Fruit fly (Drosophila melanogaster): ENCODE data around the gene Send2.

The Send2 gene

dm6 chr2L:14355852-14356174 lies 9.3 kb upstream of the Send2 start:
- no peak for TF ChIP-seq Myc (optimal IDR thresholded peaks at IDR 0.05)
- TF ChIP-seq fru (GFP tag; optimal IDR thresholded peaks at IDR 0.05) = peak; percentile 24

- peak; percentile 62 for TF ChIP-seq woc (GFP tag; optimal IDR thresholded peaks at IDR 0.05)
- TF ChIP-seq N (GFP tag; optimal IDR thresholded peaks at IDR 0.05) = no peak
- TF ChIP-seq lola (GFP tag; optimal IDR thresholded peaks at IDR 0.05) = no peak
- TF ChIP-seq sage (GFP tag; optimal IDR thresholded peaks at IDR 0.05) = peak; percentile 65
- TF ChIP-seq Jra (GFP tag; optimal IDR thresholded peaks at IDR 0.05) = peak; percentile 60
- peak; percentile 20 for TF ChIP-seq CG32264 (GFP tag; optimal IDR thresholded peaks at IDR 0.05)
- TF ChIP-seq fru (GFP tag; optimal IDR thresholded peaks at IDR 0.05) = peak; percentile 84
- TF ChIP-seq pan (optimal IDR thresholded peaks at IDR 0.05) = no peak
- TF ChIP-seq Hr78 (GFP tag; optimal IDR thresholded peaks at IDR 0.05) = no peak
- peak; percentile 20 for TF ChIP-seq Hr83 (GFP tag; optimal IDR thresholded peaks at IDR 0.05; ENCODE audit: poor library complexity, severe bottlenecking)
- TF ChIP-seq usp (GFP tag; optimal IDR thresholded peaks at IDR 0.05) = no peak
- TF ChIP-seq dmrt93B (GFP tag; optimal IDR thresholded peaks at IDR 0.05) = peak; percentile 42
- no peak for TF ChIP-seq dl (GFP tag; optimal IDR thresholded peaks at IDR 0.05; ENCODE audit: insufficient read depth in 1 of 2, partially characterized antibody in 2 of 2)
- no peak for TF ChIP-seq dsf (GFP tag; optimal IDR thresholded peaks at IDR 0.05; ENCODE audit: borderline replicate concordance)
- no peak for TF ChIP-seq Dif (GFP tag; optimal IDR thresholded peaks at IDR 0.05; ENCODE audit: partially characterized antibody)
- TF ChIP-seq h (GFP tag; optimal IDR thresholded peaks at IDR 0.05) = peak; percentile 69
- TF ChIP-seq jim (GFP tag; optimal IDR thresholded peaks at IDR 0.05) = no peak
- no peak for TF ChIP-seq Rel (GFP tag; optimal IDR thresholded peaks at IDR 0.05)
- TF ChIP-seq Rel (tag; optimal IDR thresholded peaks at IDR 0.05) = peak; percentile 16
- peak; percentile 77 for TF ChIP-seq ey (GFP tag; optimal IDR thresholded peaks at IDR 0.05)
- no peak for TF ChIP-seq tai (GFP tag; optimal IDR thresholded peaks at IDR 0.05)
- no peak for TF ChIP-seq Abd-B (GFP tag; optimal IDR thresholded peaks at IDR 0.05)
- peak; percentile 50 for TF ChIP-seq Myc (optimal IDR thresholded peaks at IDR 0.05)
- TF ChIP-seq brk (GFP tag; optimal IDR thresholded peaks at IDR 0.05) = no peak
- peak; percentile 66 for TF ChIP-seq psq (GFP tag; optimal IDR thresholded peaks at IDR 0.05)
- TF ChIP-seq br (GFP tag; optimal IDR thresholded peaks at IDR 0.05) = peak; percentile 76
- no peak for TF ChIP-seq Vsx2 (GFP tag; optimal IDR thresholded peaks at IDR 0.05; ENCODE audit: partially characterized antibody)
- TF ChIP-seq HLH106 (tag; optimal IDR thresholded peaks at IDR 0.05) = peak; percentile 73
- no peak for TF ChIP-seq Mio (GFP tag; optimal IDR thresholded peaks at IDR 0.05)
- peak; percentile 79 for TF ChIP-seq Sp1 (GFP tag; optimal IDR thresholded peaks at IDR 0.05)
- TF ChIP-seq rgr (GFP tag; optimal IDR thresholded peaks at IDR 0.05) = peak; percentile 87
- no peak for TF ChIP-seq Hnf4 (GFP tag; optimal IDR thresholded peaks at IDR 0.05)
- no peak for TF ChIP-seq Dfd (GFP tag; optimal IDR thresholded peaks at IDR 0.05)
- TF ChIP-seq sv (GFP tag; optimal IDR thresholded peaks at IDR 0.05) = peak; percentile 37
- TF ChIP-seq foxo (GFP tag; optimal IDR thresholded peaks at IDR 0.05) = peak; percentile 36 to 83
- TF ChIP-seq GATAd (GFP tag; optimal IDR thresholded peaks at IDR 0.05) = no peak
- no peak for TF ChIP-seq CG9705 (GFP tag; optimal IDR thresholded peaks at IDR 0.05)
- no peak for TF ChIP-seq CrebA (GFP tag; optimal IDR thresholded peaks at IDR 0.05; ENCODE audit: borderline replicate concordance)
- peak; percentile 73 for TF ChIP-seq OdsH (GFP tag; optimal IDR thresholded peaks at IDR 0.05)
Observed at dm6 chr2L:14355033-14355851, 8.8 kb upstream of the Send2 start, which contains the start of gene Rab14. Gene Rab14, plus strand, starts transcription at chr2L:14355145.

Measured in whole organism, wandering third instar larva.